Fruit fly (Drosophila melanogaster) whole organism, embryonic: ENCODE measurements around the gene CG4004.

Experiments
- CG11247 ChIP-seq: fragments of 200-800 bp; sonication (Bioruptor generic); IDR thresholded peaks from 2 replicates; pipeline ENCODE4 v1.3.6; 2022; ENCODE audit warnings: missing biosample characterization, missing genetic modification characterization
- CG12659 ChIP-seq: fragments of 200-800 bp; sonication (Bioruptor generic); optimal IDR thresholded peaks from 3 replicates; lab custom pipeline; 2017; ENCODE audit warnings: mild to moderate bottlenecking, missing biosample characterization, missing genetic modification reagents, missing genetic modification characterization
- CG15479 ChIP-seq: fragments of 200-800 bp; sonication (Bioruptor generic); optimal IDR thresholded peaks from 3 replicates; lab custom pipeline; 2019; ENCODE audit warnings: missing biosample characterization, mild to moderate bottlenecking, missing genetic modification characterization, moderate library complexity
- CG1647 ChIP-seq: fragments of 200-800 bp; sonication (Bioruptor generic); optimal IDR thresholded peaks from 3 replicates; lab custom pipeline; 2016; ENCODE audit warnings: missing biosample characterization, missing genetic modification characterization
- CG16779 ChIP-seq: fragments of 200-800 bp; sonication (Bioruptor generic); IDR thresholded peaks from 2 replicates; pipeline ENCODE4 v1.3.6; 2022; ENCODE audit warnings: missing biosample characterization, missing genetic modification characterization
- CG17359 ChIP-seq: fragments of 200-800 bp; sonication (Bioruptor generic); optimal IDR thresholded peaks from 3 replicates; lab custom pipeline; 2018; ENCODE audit warnings: missing biosample characterization, mild to moderate bottlenecking, missing genetic modification characterization, moderate library complexity
- CG1832 ChIP-seq: fragments of 200-800 bp; sonication (Bioruptor generic); optimal IDR thresholded peaks from 2 replicates; lab custom pipeline; 2017; ENCODE audit warnings: missing biosample characterization, mild to moderate bottlenecking, missing genetic modification characterization, inconsistent platforms
- CG2875 ChIP-seq: fragments of 200-800 bp; sonication (Bioruptor generic); optimal IDR thresholded peaks from 2 replicates; lab custom pipeline; 2017; ENCODE audit warnings: missing biosample characterization, mild to moderate bottlenecking, missing genetic modification characterization, missing genetic modification reagents
- CG4360 ChIP-seq: fragments of 200-800 bp; sonication (Bioruptor generic); IDR thresholded peaks from 2 replicates; pipeline ENCODE4 v1.3.6; 2022; ENCODE audit warnings: missing biosample characterization, missing genetic modification characterization
- CG5180 ChIP-seq: fragments of 200-800 bp; sonication (Bioruptor generic); optimal IDR thresholded peaks from 3 replicates; lab custom pipeline; 2017; ENCODE audit warnings: missing biosample characterization, missing genetic modification characterization, mild to moderate bottlenecking, moderate library complexity, missing genetic modification reagents
- CG6813 ChIP-seq: fragments of 200-800 bp; sonication (Bioruptor generic); optimal IDR thresholded peaks from 2 replicates; lab custom pipeline; 2017; ENCODE audit warnings: missing biosample characterization, missing genetic modification characterization, mild to moderate bottlenecking, moderate library complexity, missing genetic modification reagents
- CG8290 ChIP-seq, 3 experiments: fragments of 200-800 bp; sonication (Bioruptor generic); optimal IDR thresholded peaks; 2 replicates each; lab custom pipeline; 2016 to 2019; ENCODE audit warnings: missing biosample characterization in 3 of 3, missing genetic modification characterization in 3 of 3, mild to moderate bottlenecking in 2 of 3, moderate library complexity in 1 of 3
- CG9727 ChIP-seq: fragments of 200-800 bp; sonication (Bioruptor generic); optimal IDR thresholded peaks from 3 replicates; lab custom pipeline; 2017; ENCODE audit warnings: missing biosample characterization, mild to moderate bottlenecking, missing genetic modification characterization
- Dref ChIP-seq: fragments of 200-800 bp; sonication (Bioruptor generic); IDR thresholded peaks from 2 replicates; pipeline ENCODE4 v1.3.6; 2022; ENCODE audit warnings: missing biosample characterization, missing genetic modification characterization
- Fer2 ChIP-seq: fragments of 200-800 bp; sonication (Bioruptor generic); optimal IDR thresholded peaks from 2 replicates; lab custom pipeline; 2018; ENCODE audit warnings: missing biosample characterization, mild to moderate bottlenecking, missing genetic modification characterization, moderate library complexity
- HLHmδ ChIP-seq: fragments of 200-800 bp; sonication (Bioruptor generic); optimal IDR thresholded peaks from 2 replicates; lab custom pipeline; 2018; ENCODE audit warnings: missing biosample characterization, mild to moderate bottlenecking, missing genetic modification characterization, moderate library complexity
- Kr ChIP-seq: fragments of 200-800 bp; sonication (Bioruptor generic); optimal IDR thresholded peaks from 2 replicates; lab custom pipeline; 2017; ENCODE audit warnings: missing biosample characterization, mild to moderate bottlenecking, missing genetic modification characterization
- MTF-1 ChIP-seq: fragments of 200-800 bp; sonication (Bioruptor generic); optimal IDR thresholded peaks from 2 replicates; lab custom pipeline; 2018; ENCODE audit warnings: missing biosample characterization, mild to moderate bottlenecking, missing genetic modification characterization, borderline replicate concordance
- Pdp1 ChIP-seq, 2 experiments: fragments of 200-800 bp; sonication (Bioruptor generic); optimal IDR thresholded peaks; 3 replicates each; lab custom pipeline; 2016; ENCODE audit warnings: missing biosample characterization in 2 of 2, missing genetic modification characterization in 2 of 2, mild to moderate bottlenecking in 1 of 2, moderate library complexity in 1 of 2
- Trl ChIP-seq, 3 experiments: fragments of >200 bp in 2 of 3; fragments of 200-800 bp in 1 of 3; sonication (Bioruptor generic) in 1 of 3; optimal IDR thresholded peaks; 2 replicates in 1 of 3; 3 replicates in 2 of 3; lab custom pipeline; 2016 to 2017; ENCODE audit warnings: missing biosample characterization in 1 of 3, missing genetic modification characterization in 1 of 3
- Xbp1 ChIP-seq: fragments of 200-800 bp; sonication (Bioruptor generic); optimal IDR thresholded peaks from 3 replicates; lab custom pipeline; 2016; ENCODE audit warnings: missing biosample characterization, mild to moderate bottlenecking, missing genetic modification characterization
- abd-A ChIP-seq: fragments of 200-800 bp; sonication (Bioruptor generic); optimal IDR thresholded peaks from 3 replicates; lab custom pipeline; 2019; ENCODE audit warnings: missing biosample characterization, mild to moderate bottlenecking, missing genetic modification characterization, moderate library complexity
- al ChIP-seq: fragments of 200-800 bp; sonication (Bioruptor generic); IDR thresholded peaks from 2 replicates; pipeline ENCODE4 v1.3.6; 2022; ENCODE audit warnings: missing biosample characterization, missing genetic modification characterization
- ara ChIP-seq: fragments of 200-800 bp; sonication (Bioruptor generic); IDR thresholded peaks from 2 replicates; pipeline ENCODE4 v1.3.6; 2022; ENCODE audit warnings: missing biosample characterization, missing genetic modification characterization
- br ChIP-seq: fragments of >200 bp; optimal IDR thresholded peaks from 2 replicates; lab custom pipeline; 2017
- cg ChIP-seq: fragments of 200-800 bp; sonication (Bioruptor generic); optimal IDR thresholded peaks from 3 replicates; lab custom pipeline; 2019; ENCODE audit warnings: missing biosample characterization, mild to moderate bottlenecking, missing genetic modification characterization, moderate library complexity
- chinmo ChIP-seq: fragments of 200-800 bp; sonication (Bioruptor generic); IDR thresholded peaks from 4 replicates; pipeline ENCODE4 v1.3.6; 2022; ENCODE audit warnings: missing biosample characterization, missing genetic modification characterization; ENCODE audit not compliant: partially characterized antibody
- chn ChIP-seq: fragments of 200-800 bp; sonication (Bioruptor generic); optimal IDR thresholded peaks from 2 replicates; lab custom pipeline; 2016; ENCODE audit warnings: missing biosample characterization, missing genetic modification characterization
- ci ChIP-seq: fragments of 200-800 bp; sonication (Bioruptor generic); IDR thresholded peaks from 3 replicates; pipeline ENCODE4 v1.3.6; 2022; ENCODE audit warnings: missing biosample characterization, missing genetic modification characterization
- crol ChIP-seq: fragments of 200-800 bp; sonication (Bioruptor generic); IDR thresholded peaks from 2 replicates; pipeline ENCODE4 v1.3.6; 2022; ENCODE audit warnings: missing biosample characterization, missing genetic modification characterization
- cwo ChIP-seq: fragments of 200-800 bp; sonication (Bioruptor generic); optimal IDR thresholded peaks from 3 replicates; lab custom pipeline; 2017; ENCODE audit warnings: missing biosample characterization, missing genetic modification characterization, mild to moderate bottlenecking, moderate library complexity, missing genetic modification reagents
- da ChIP-seq: fragments of 200-800 bp; sonication (Bioruptor generic); optimal IDR thresholded peaks from 2 replicates; lab custom pipeline; 2016; ENCODE audit warnings: missing biosample characterization, missing genetic modification characterization
- fd102C ChIP-seq: fragments of 200-800 bp; sonication (Bioruptor generic); optimal IDR thresholded peaks from 2 replicates; lab custom pipeline; 2018; ENCODE audit warnings: missing biosample characterization, mild to moderate bottlenecking, missing genetic modification characterization, moderate library complexity
- fu2 ChIP-seq: fragments of 200-800 bp; sonication (Bioruptor generic); optimal IDR thresholded peaks from 2 replicates; lab custom pipeline; 2016; ENCODE audit warnings: missing biosample characterization, missing genetic modification characterization
- grau ChIP-seq: fragments of 200-800 bp; optimal IDR thresholded peaks from 3 replicates; lab custom pipeline; 2019; ENCODE audit warnings: missing biosample characterization, mild to moderate bottlenecking, missing genetic modification characterization, moderate library complexity
- kni ChIP-seq: fragments of 200-800 bp; sonication (Bioruptor generic); optimal IDR thresholded peaks from 3 replicates; lab custom pipeline; 2017; ENCODE audit warnings: mild to moderate bottlenecking, missing biosample characterization, missing genetic modification reagents, missing genetic modification characterization
- lola ChIP-seq, 3 experiments: fragments of >200 bp in 2 of 3; fragments of 200-800 bp in 1 of 3; sonication (Bioruptor generic) in 1 of 3; optimal IDR thresholded peaks; 2 replicates each; lab custom pipeline; 2017 to 2019; ENCODE audit warnings: missing biosample characterization in 3 of 3, missing genetic modification characterization in 3 of 3, mild to moderate bottlenecking in 1 of 3, moderate library complexity in 1 of 3
- prd ChIP-seq, 3 experiments: fragments of >200 bp in 2 of 3; fragments of 200-800 bp in 1 of 3; sonication (Bioruptor generic) in 1 of 3; optimal IDR thresholded peaks in 2 of 3; IDR thresholded peaks in 1 of 3; 2 replicates in 2 of 3; 3 replicates in 1 of 3; pipeline versions ENCODE4 v1.3.6 to Lab custom; 2017 to 2022; ENCODE audit warnings: missing biosample characterization in 1 of 3, missing genetic modification characterization in 1 of 3
- pros ChIP-seq: fragments of 200-800 bp; sonication (Bioruptor generic); optimal IDR thresholded peaks from 3 replicates; lab custom pipeline; 2019; ENCODE audit warnings: missing biosample characterization, mild to moderate bottlenecking, missing genetic modification characterization, moderate library complexity
- pzg ChIP-seq: fragments of 200-800 bp; sonication (Bioruptor generic); optimal IDR thresholded peaks from 3 replicates; lab custom pipeline; 2018; ENCODE audit warnings: missing biosample characterization, mild to moderate bottlenecking, missing genetic modification characterization, moderate library complexity
- rib ChIP-seq: fragments of 200-800 bp; sonication (Bioruptor generic); IDR thresholded peaks from 2 replicates; pipeline ENCODE4 v1.3.6; 2022; ENCODE audit warnings: missing biosample characterization, missing genetic modification characterization
- row ChIP-seq: fragments of 200-800 bp; sonication (Bioruptor generic); IDR thresholded peaks from 3 replicates; pipeline ENCODE4 v1.3.6; 2022; ENCODE audit warnings: missing biosample characterization, missing genetic modification characterization
- slp2 ChIP-seq: fragments of 200-800 bp; sonication (Bioruptor generic); optimal IDR thresholded peaks from 2 replicates; lab custom pipeline; 2016; ENCODE audit warnings: missing biosample characterization, missing genetic modification characterization
- sna ChIP-seq: fragments of 200-800 bp; sonication (Bioruptor generic); IDR thresholded peaks from 2 replicates; pipeline ENCODE4 v1.3.6; 2022; ENCODE audit warnings: missing biosample characterization, missing genetic modification characterization; ENCODE audit not compliant: partially characterized antibody
- sob ChIP-seq: fragments of 200-800 bp; sonication (Bioruptor generic); IDR thresholded peaks from 2 replicates; pipeline ENCODE4 v1.3.6; 2022; ENCODE audit warnings: missing biosample characterization, missing genetic modification characterization
- tll ChIP-seq, 2 experiments: fragments of 200-800 bp in 1 of 2; fragments of >200 bp in 1 of 2; sonication (Bioruptor generic) in 1 of 2; optimal IDR thresholded peaks; 2 replicates each; lab custom pipeline; 2017 to 2019; ENCODE audit warnings: missing biosample characterization in 2 of 2, missing genetic modification characterization in 2 of 2, mild to moderate bottlenecking in 1 of 2, moderate library complexity in 1 of 2
- twi ChIP-seq: fragments of 200-800 bp; optimal IDR thresholded peaks from 2 replicates; lab custom pipeline; 2019; ENCODE audit warnings: missing biosample characterization, mild to moderate bottlenecking, missing genetic modification characterization, moderate library complexity

Gene CG4004

DNA sequence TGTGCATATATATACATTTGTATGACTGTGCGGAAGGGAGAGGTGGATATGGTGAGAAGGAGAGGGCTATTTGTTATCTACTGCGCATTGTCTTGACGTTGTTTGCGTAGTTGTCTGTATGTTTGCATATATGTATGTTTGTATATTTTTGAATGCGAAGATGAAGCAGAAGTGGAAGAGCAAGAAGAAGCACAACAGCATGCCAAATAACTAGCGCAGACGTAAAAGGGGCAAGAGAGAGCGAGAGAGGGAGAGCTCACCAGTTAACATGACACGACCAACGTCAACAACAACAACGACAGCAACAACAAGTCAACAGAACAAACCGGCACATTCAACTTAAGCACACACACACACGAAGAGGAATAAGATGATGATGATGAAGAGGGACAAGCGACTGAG, 7.8 kb downstream of the CG4004 start:
- TF ChIP-seq CG16779 (GFP tag; lab: Robert Waterston, UW) = no peak
- peak; percentile 99 for TF ChIP-seq CG4360
- TF ChIP-seq tll (GFP tag; optimal IDR thresholded peaks at IDR 0.05; lab: Kevin White, UChicago) = peak in 1 of 2 experiments; percentile 93
- peak; percentile 97 for TF ChIP-seq chinmo (GFP tag; lab: Robert Waterston, UW)
- TF ChIP-seq Xbp1 (GFP tag; lab: Kevin White, UChicago) = no peak
- peak; percentile 86 for TF ChIP-seq cg (GFP tag; lab: Kevin White, UChicago)
- no peak for TF ChIP-seq fd102C (GFP tag; lab: Kevin White, UChicago)
- TF ChIP-seq pros (GFP tag; lab: Kevin White, UChicago) = peak; percentile 99
- peak; percentile 16 for TF ChIP-seq HLHmδ (GFP tag; lab: Kevin White, UChicago)
- peak; percentile 70 for TF ChIP-seq CG1832 (GFP tag; lab: Kevin White, UChicago)
- TF ChIP-seq Kr (GFP tag; lab: Kevin White, UChicago) = peak; percentile 65
- no peak for TF ChIP-seq br (lab: Kevin White, UChicago)
- peak; percentile 94 for TF ChIP-seq abd-A (tag; lab: Kevin White, UChicago)
- TF ChIP-seq CG15479 (GFP tag; lab: Kevin White, UChicago) = peak; percentile 97
- no peak for TF ChIP-seq CG1647
- TF ChIP-seq crol (GFP tag; lab: Robert Waterston, UW) = peak; percentile 80; the same call in 1 of the 2 replicates
- 0 out of 2 replicates have a peak, but pooled peaks have one; percentile 14 for TF ChIP-seq sna (GFP tag; lab: Robert Waterston, UW)
- no peak for TF ChIP-seq CG9727 (GFP tag; lab: Kevin White, UChicago)
- TF ChIP-seq kni (GFP tag; lab: Kevin White, UChicago) = peak; percentile 96
- TF ChIP-seq CG8290 (GFP tag; optimal IDR thresholded peaks at IDR 0.05; lab: Kevin White, UChicago) = no peak
- TF ChIP-seq CG8290 (tag; optimal IDR thresholded peaks at IDR 0.05; lab: Kevin White, UChicago) = peak in 1 of 2 experiments; percentile 32
- peak; percentile 60 to 85 for TF ChIP-seq Trl (optimal IDR thresholded peaks at IDR 0.05; lab: Kevin White, UChicago)
- no peak for TF ChIP-seq Trl (GFP tag; optimal IDR thresholded peaks at IDR 0.05; lab: Kevin White, UChicago)
- TF ChIP-seq CG12659 = no peak
- TF ChIP-seq sob (GFP tag; lab: Robert Waterston, UW) = no peak

- TF ChIP-seq MTF-1 (GFP tag; lab: Kevin White, UChicago) = peak; percentile 96
- peak; percentile 99 for TF ChIP-seq fu2 (GFP tag; lab: Kevin White, UChicago)
- TF ChIP-seq rib (GFP tag; lab: Robert Waterston, UW) = peak; percentile 99
- TF ChIP-seq ara = peak; percentile 99
- peak; percentile 95 for TF ChIP-seq twi (tag; lab: Kevin White, UChicago)
- TF ChIP-seq CG11247 (GFP tag; lab: Robert Waterston, UW) = peak; percentile 99
- peak; percentile 95 for TF ChIP-seq cwo (GFP tag; lab: Kevin White, UChicago)
- TF ChIP-seq slp2 (GFP tag; lab: Kevin White, UChicago) = peak; percentile 94
- peak; percentile 89 for TF ChIP-seq CG5180 (GFP tag; lab: Kevin White, UChicago)
- peak; percentile 99 for TF ChIP-seq chn (GFP tag; lab: Kevin White, UChicago)
- peak; percentile 99 for TF ChIP-seq CG17359 (tag; lab: Kevin White, UChicago)
- peak; percentile 99 for TF ChIP-seq CG6813
- peak; percentile 88 to 99 for TF ChIP-seq Pdp1 (GFP tag; optimal IDR thresholded peaks at IDR 0.05; lab: Kevin White, UChicago)
- peak; percentile 99 for TF ChIP-seq row
- peak; percentile 99 for TF ChIP-seq al (GFP tag; lab: Robert Waterston, UW)
- peak; percentile 38 for TF ChIP-seq pzg (GFP tag; lab: Kevin White, UChicago)
- peak; percentile 99 for TF ChIP-seq grau (tag; lab: Kevin White, UChicago)
- TF ChIP-seq prd (optimal IDR thresholded peaks at IDR 0.05; lab: Kevin White, UChicago) = no peak
- TF ChIP-seq prd (GFP tag; IDR thresholded peaks at IDR 0.05; lab: Robert Waterston, UW) = peak; percentile 100
- peak; percentile 98 for TF ChIP-seq da (GFP tag; lab: Kevin White, UChicago)
- TF ChIP-seq CG2875 (GFP tag; lab: Kevin White, UChicago) = peak; percentile 98
- peak; percentile 98 for TF ChIP-seq Fer2 (tag; lab: Kevin White, UChicago)
- peak; percentile 52 for TF ChIP-seq Dref
- peak; percentile 98 for TF ChIP-seq ci (GFP tag; lab: Robert Waterston, UW)
- peak in 1 of 3 experiments; percentile 98 for TF ChIP-seq lola (GFP tag; optimal IDR thresholded peaks at IDR 0.05; lab: Kevin White, UChicago)
These were observed 8.2 kb downstream of the CG4004 start for dm6 chrX:12752196-12752595.
